Fruit fly (Drosophila melanogaster): ENCODE data around the gene CG3339.

CG3339 gene

DNA sequence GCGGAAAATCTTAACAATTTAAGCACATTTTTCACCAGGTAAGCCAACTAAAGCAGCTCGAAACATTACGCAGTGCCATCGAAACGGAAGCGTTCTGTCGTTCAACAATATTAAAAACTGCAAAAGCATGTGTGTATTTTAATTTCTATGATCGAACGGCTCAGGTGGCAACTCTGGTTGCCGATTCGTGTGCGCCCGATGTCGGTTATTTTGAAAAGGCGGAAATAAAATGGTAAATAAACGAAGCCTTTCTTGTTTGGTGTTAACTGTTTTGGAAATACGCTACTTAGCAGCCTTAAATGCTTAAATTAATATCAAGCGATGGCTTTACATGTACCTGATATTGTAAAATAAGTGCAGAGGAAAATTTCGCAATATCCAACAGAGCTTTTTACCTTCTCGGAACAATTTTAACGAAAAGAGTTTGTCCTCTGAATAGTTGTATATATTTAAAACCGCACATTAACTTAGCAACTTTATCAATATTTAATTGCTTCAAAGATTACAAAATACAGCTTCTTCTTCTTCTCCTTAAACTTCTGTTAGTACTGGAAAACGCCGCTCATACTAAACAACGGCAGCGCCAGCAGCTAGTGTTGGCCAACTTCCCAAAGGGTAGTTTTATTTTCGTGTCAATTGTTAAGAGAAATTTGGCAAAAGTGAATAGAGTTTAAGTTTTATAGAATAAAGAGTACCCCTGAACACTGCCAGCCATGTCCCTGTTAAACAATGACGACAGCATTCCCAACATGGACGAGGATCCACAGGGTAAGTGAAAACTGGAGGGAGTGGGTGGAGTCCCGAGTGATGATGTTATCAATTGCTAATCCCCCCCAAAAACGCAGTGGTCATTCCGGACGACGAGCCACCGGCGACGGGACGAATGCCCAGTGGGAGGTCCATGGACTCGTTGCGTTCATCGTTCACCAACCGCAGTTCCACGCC lies 48.7 kb downstream of the CG3339 start, which contains the start of gene CG5934 (continued):
- no peak for TF ChIP-seq CG1621 (tag; optimal IDR thresholded peaks at IDR 0.05)
- TF ChIP-seq acj6 (GFP tag; optimal IDR thresholded peaks at IDR 0.05) = peak; percentile 11
- no peak for TF ChIP-seq CG9139 (GFP tag; optimal IDR thresholded peaks at IDR 0.05)
- peak; percentile 18 for TF ChIP-seq fkh (GFP tag; optimal IDR thresholded peaks at IDR 0.05)
- TF ChIP-seq Hr39 (GFP tag; optimal IDR thresholded peaks at IDR 0.05) = peak; percentile 29
- TF ChIP-seq Sox14 (GFP tag; optimal IDR thresholded peaks at IDR 0.05) = peak; percentile 52
- peak; percentile 52 for TF ChIP-seq esn (GFP tag; optimal IDR thresholded peaks at IDR 0.05)
- TF ChIP-seq CG8119 (GFP tag; IDR thresholded peaks at IDR 0.05) = no peak
- peak; percentile 10 for TF ChIP-seq CG11902 (GFP tag; optimal IDR thresholded peaks at IDR 0.05)
- TF ChIP-seq CG31627 (GFP tag; optimal IDR thresholded peaks at IDR 0.05) = peak; percentile 48
- no peak for TF ChIP-seq Ets21C (GFP tag; optimal IDR thresholded peaks at IDR 0.05)
- TF ChIP-seq CG3919 (GFP tag; optimal IDR thresholded peaks at IDR 0.05) = peak; percentile 46
- no peak for TF ChIP-seq Smox (GFP tag; optimal IDR thresholded peaks at IDR 0.05)
- TF ChIP-seq salr (GFP tag; optimal IDR thresholded peaks at IDR 0.05) = no peak
- TF ChIP-seq CG6808 (GFP tag; optimal IDR thresholded peaks at IDR 0.05) = peak; percentile 6
- TF ChIP-seq Eip75B (GFP tag; optimal IDR thresholded peaks at IDR 0.05) = peak; percentile 46
- TF ChIP-seq Sox15 (GFP tag; optimal IDR thresholded peaks at IDR 0.05) = no peak
- peak; percentile 3 for TF ChIP-seq CG32006 (GFP tag; optimal IDR thresholded peaks at IDR 0.05)
- TF ChIP-seq CG8319 (GFP tag; optimal IDR thresholded peaks at IDR 0.05) = no peak
- TF ChIP-seq CG4318 (GFP tag; optimal IDR thresholded peaks at IDR 0.05) = no peak
- TF ChIP-seq CG6854 (GFP tag; optimal IDR thresholded peaks at IDR 0.05) = no peak
- TF ChIP-seq OdsH (GFP tag; optimal IDR thresholded peaks at IDR 0.05) = no peak
- TF ChIP-seq Met (GFP tag; optimal IDR thresholded peaks at IDR 0.05) = no peak
- no peak for TF ChIP-seq Eip93F (GFP tag; optimal IDR thresholded peaks at IDR 0.05)
- no peak for TF ChIP-seq CG15336 (GFP tag; IDR thresholded peaks at IDR 0.05)
- peak; percentile 56 for TF ChIP-seq vri (GFP tag; optimal IDR thresholded peaks at IDR 0.05)
- TF ChIP-seq Ets96B (tag; optimal IDR thresholded peaks at IDR 0.05) = no peak
- peak; percentile 50 for TF ChIP-seq svp (GFP tag)
- TF ChIP-seq Lpt (GFP tag; optimal IDR thresholded peaks at IDR 0.05) = no peak
- no peak for TF ChIP-seq Sox102F (GFP tag; optimal IDR thresholded peaks at IDR 0.05)
- peak; percentile 73 for TF ChIP-seq CG6276 (GFP tag; optimal IDR thresholded peaks at IDR 0.05)
- peak; percentile 26 for TF ChIP-seq CG6792 (GFP tag; optimal IDR thresholded peaks at IDR 0.05)
- no peak for TF ChIP-seq Gug (GFP tag; IDR thresholded peaks at IDR 0.05)
- TF ChIP-seq topi (GFP tag; optimal IDR thresholded peaks at IDR 0.05) = peak; percentile 31
- peak; percentile 19 for TF ChIP-seq net (GFP tag; optimal IDR thresholded peaks at IDR 0.05)
- no peak for TF ChIP-seq CG8632 (GFP tag; optimal IDR thresholded peaks at IDR 0.05)
- TF ChIP-seq CG16779 (tag; optimal IDR thresholded peaks at IDR 0.05) = no peak
- TF ChIP-seq lz (GFP tag; optimal IDR thresholded peaks at IDR 0.05) = peak; percentile 35
- TF ChIP-seq dsx (GFP tag; optimal IDR thresholded peaks at IDR 0.05; ENCODE audit: poor library complexity, severe bottlenecking) = no peak
- TF ChIP-seq eg (GFP tag; IDR thresholded peaks at IDR 0.05) = no peak
- no peak for TF ChIP-seq Hr38 (GFP tag; optimal IDR thresholded peaks at IDR 0.05)
- no peak for TF ChIP-seq Hr4 (GFP tag; optimal IDR thresholded peaks at IDR 0.05)

Measured in whole organism, prepupa.